Fruit fly (Drosophila melanogaster): Measurements from ENCODE around the gene Zip99C.

The Zip99C gene

dm6 chr3R:29866706-29867105 is 2.0 kb downstream of the Zip99C start (continued):
- TF ChIP-seq Side (GFP tag; optimal IDR thresholded peaks at IDR 0.05) (no peak), tgo (GFP tag; IDR thresholded peaks at IDR 0.05) (no peak), btn (GFP tag; optimal IDR thresholded peaks at IDR 0.05) (no peak), NK7.1 (GFP tag; optimal IDR thresholded peaks at IDR 0.05) (no peak), scrt (GFP tag; optimal IDR thresholded peaks at IDR 0.05) (no peak), lab (GFP tag; optimal IDR thresholded peaks at IDR 0.05) (peak; percentile 43), Poxn (GFP tag; IDR thresholded peaks at IDR 0.05) (no peak), CG12071 (GFP tag; optimal IDR thresholded peaks at IDR 0.05) (peak; percentile 12), Fer1 (GFP tag; optimal IDR thresholded peaks at IDR 0.05) (peak; percentile 58), nom (GFP tag; optimal IDR thresholded peaks at IDR 0.05) (no peak), Sin3A (optimal IDR thresholded peaks at IDR 0.05) (no peak), wor (GFP tag; IDR thresholded peaks at IDR 0.05) (no peak), CG32532 (GFP tag; IDR thresholded peaks at IDR 0.05) (no peak), Bdp1 (GFP tag; optimal IDR thresholded peaks at IDR 0.05) (no peak), CG3281 (GFP tag; optimal IDR thresholded peaks at IDR 0.05) (peak; percentile 5), CG10565 (GFP tag; optimal IDR thresholded peaks at IDR 0.05) (no peak), CG18599 (GFP tag; optimal IDR thresholded peaks at IDR 0.05) (peak; percentile 60), Abd-B (GFP tag; optimal IDR thresholded peaks at IDR 0.05) (no peak), nmo (GFP tag; optimal IDR thresholded peaks at IDR 0.05) (no peak), bab2 (GFP tag; optimal IDR thresholded peaks at IDR 0.05) (no peak), CG8290 (GFP tag; optimal IDR thresholded peaks at IDR 0.05) (no peak), CG8290 (tag; optimal IDR thresholded peaks at IDR 0.05) (no peak), CG6765 (GFP tag; optimal IDR thresholded peaks at IDR 0.05) (no peak), pzg (GFP tag; optimal IDR thresholded peaks at IDR 0.05) (no peak), CG8388 (GFP tag; optimal IDR thresholded peaks at IDR 0.05) (no peak)

- TF ChIP-seq zfh1 (GFP tag; IDR thresholded peaks at IDR 0.05), result peak; percentile 11; the same call in 1 of the 3 replicates
- no peak for TF ChIP-seq cwo (GFP tag; optimal IDR thresholded peaks at IDR 0.05)
- no peak for TF ChIP-seq CG10462 (GFP tag; optimal IDR thresholded peaks at IDR 0.05)
- peak; percentile 28; the same call in 1 of the 2 replicates for TF ChIP-seq CG16779 (GFP tag; IDR thresholded peaks at IDR 0.05)
- TF ChIP-seq CG32532 (GFP tag; IDR thresholded peaks at IDR 0.05), result 0 out of 2 replicates have a peak, but pooled peaks have one; percentile 11
- no peak for TF ChIP-seq Opbp (GFP tag; IDR thresholded peaks at IDR 0.05; ENCODE audit: partially characterized antibody)
- no peak for TF ChIP-seq ind (GFP tag; optimal IDR thresholded peaks at IDR 0.05)
- TF ChIP-seq CG3847 (GFP tag; IDR thresholded peaks at IDR 0.05), result no peak
- TF ChIP-seq CG32767 (GFP tag; IDR thresholded peaks at IDR 0.05), result no peak
- TF ChIP-seq chinmo (GFP tag; IDR thresholded peaks at IDR 0.05; ENCODE audit: partially characterized antibody), result 0 out of 4 replicates have a peak, but pooled peaks have one; percentile 22
- TF ChIP-seq CG6791 (GFP tag; IDR thresholded peaks at IDR 0.05; ENCODE audit: partially characterized antibody), result 0 out of 3 replicates have a peak, but pooled peaks have one; percentile 25
- 0 out of 2 replicates have a peak, but pooled peaks have one; percentile 18 for TF ChIP-seq Atf6 (GFP tag; IDR thresholded peaks at IDR 0.05)
- TF ChIP-seq Med (GFP tag), result peak; percentile 70
- no peak for TF ChIP-seq Side (GFP tag; optimal IDR thresholded peaks at IDR 0.05)
- TF ChIP-seq dysf (GFP tag; IDR thresholded peaks at IDR 0.05), result 0 out of 3 replicates have a peak, but pooled peaks have one; percentile 33
- TF ChIP-seq gt (GFP tag; IDR thresholded peaks at IDR 0.05), result no peak
- peak; percentile 15; the same call in 1 of the 2 replicates for TF ChIP-seq sob (GFP tag; IDR thresholded peaks at IDR 0.05)
- TF ChIP-seq CG6683 (GFP tag; optimal IDR thresholded peaks at IDR 0.05), result no peak
- TF ChIP-seq Dref (GFP tag; IDR thresholded peaks at IDR 0.05), result no peak
- no peak for TF ChIP-seq trh (GFP tag; optimal IDR thresholded peaks at IDR 0.05)
- no peak for TF ChIP-seq lola (GFP tag; optimal IDR thresholded peaks at IDR 0.05)
These were observed 5.9 kb downstream of the Zip99C start for dm6 chr3R:29862795-29863194.

Measured in whole organism, embryonic.